Worm (Caenorhabditis elegans): ENCODE data around the gene spin-2.

The spin-2 gene

ce11 chrIV:13063714-13064113 lies 23.1 kb upstream of the spin-2 start, which contains the start of gene scl-5:
Gene scl-5, plus strand, starts transcription at chrIV:13064014.
- TF ChIP-seq lin-15B (tag; optimal IDR thresholded peaks at IDR 0.05) (no peak), fkh-2 (tag; optimal IDR thresholded peaks at IDR 0.05) (no peak), nhr-43 (tag; optimal IDR thresholded peaks at IDR 0.05; ENCODE audit: poor library complexity, severe bottlenecking) (no peak), nhr-77 (tag; optimal IDR thresholded peaks at IDR 0.05) (no peak), daf-12 (tag; optimal IDR thresholded peaks at IDR 0.05) (no peak), egl-27 (tag; optimal IDR thresholded peaks at IDR 0.05) (no peak), skn-1 (tag; optimal IDR thresholded peaks at IDR 0.05) (no peak), sea-2 (GFP tag; optimal IDR thresholded peaks at IDR 0.05) (no peak), nhr-28 (tag; optimal IDR thresholded peaks at IDR 0.05) (no peak), nhr-11 (tag; optimal IDR thresholded peaks at IDR 0.05) (no peak), eor-1 (tag; optimal IDR thresholded peaks at IDR 0.05) (no peak), snpc-4 (tag; optimal IDR thresholded peaks at IDR 0.05) (no peak), pqm-1 (tag; optimal IDR thresholded peaks at IDR 0.05) (no peak)

ce11 chrIV:13066044-13066443 lies 20.8 kb upstream of the spin-2 start:
- TF ChIP-seq daf-12 (tag; optimal IDR thresholded peaks at IDR 0.05) (no peak), elt-2 (tag; optimal IDR thresholded peaks at IDR 0.05) (no peak), fos-1 (tag; optimal IDR thresholded peaks at IDR 0.05) (no peak), elt-3 (tag; optimal IDR thresholded peaks at IDR 0.05) (no peak), R02D3.7 (tag; optimal IDR thresholded peaks at IDR 0.05) (no peak), ama-1 (optimal IDR thresholded peaks at IDR 0.05) (no peak), nhr-28 (tag; optimal IDR thresholded peaks at IDR 0.05) (no peak), nhr-25 (tag; optimal IDR thresholded peaks at IDR 0.05) (no peak), pqm-1 (tag; optimal IDR thresholded peaks at IDR 0.05) (no peak), hmg-11 (tag; optimal IDR thresholded peaks at IDR 0.05) (no peak), nhr-11 (tag; optimal IDR thresholded peaks at IDR 0.05) (no peak)

DNA sequence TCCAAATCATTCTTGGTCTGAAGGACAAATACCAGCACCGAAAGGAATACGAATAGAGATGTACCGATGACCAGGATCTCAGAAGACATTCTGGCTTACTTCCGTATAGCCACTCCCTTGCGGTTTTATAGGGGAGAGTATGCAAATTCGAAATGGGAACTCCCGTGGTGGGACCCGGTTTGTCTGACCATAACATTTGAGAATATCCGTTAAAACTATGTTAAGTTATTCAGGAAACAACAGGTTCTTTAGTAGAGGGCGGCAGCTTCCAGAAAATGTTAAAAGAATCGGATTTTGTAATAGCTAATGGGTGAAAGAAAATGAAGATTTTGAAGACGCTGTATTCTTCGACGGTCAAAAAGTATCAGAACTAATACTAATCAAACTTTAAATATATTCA lies 19.6 kb upstream of the spin-2 start, which contains the start of gene col-131:
col-131 (minus strand) TSS at position 101 of the 400 bp plus-strand sequence.
- TF ChIP-seq elt-2 (tag; optimal IDR thresholded peaks at IDR 0.05) = no peak

ce11 chrIV:13068451-13068850 lies 18.4 kb upstream of the spin-2 start, which contains the start of gene scl-6:
Gene scl-6, plus strand, starts transcription at chrIV:13068751.
- TF ChIP-seq eor-1 (tag; optimal IDR thresholded peaks at IDR 0.05) (no peak), nhr-237 (tag; optimal IDR thresholded peaks at IDR 0.05) (no peak), fkh-2 (tag; optimal IDR thresholded peaks at IDR 0.05) (no peak), skn-1 (tag; optimal IDR thresholded peaks at IDR 0.05) (no peak), ZK546.5 (tag; optimal IDR thresholded peaks at IDR 0.05) (no peak), egl-27 (tag; optimal IDR thresholded peaks at IDR 0.05) (no peak), jun-1 (tag; optimal IDR thresholded peaks at IDR 0.05) (no peak), nhr-43 (tag; optimal IDR thresholded peaks at IDR 0.05; ENCODE audit: poor library complexity, severe bottlenecking) (no peak), elt-1 (tag; optimal IDR thresholded peaks at IDR 0.05) (no peak), ceh-9 (tag; optimal IDR thresholded peaks at IDR 0.05) (no peak), nhr-67 (tag; optimal IDR thresholded peaks at IDR 0.05) (no peak), unc-62 (GFP tag; optimal IDR thresholded peaks at IDR 0.05) (no peak), lin-39 (tag; optimal IDR thresholded peaks at IDR 0.05) (no peak)

DNA sequence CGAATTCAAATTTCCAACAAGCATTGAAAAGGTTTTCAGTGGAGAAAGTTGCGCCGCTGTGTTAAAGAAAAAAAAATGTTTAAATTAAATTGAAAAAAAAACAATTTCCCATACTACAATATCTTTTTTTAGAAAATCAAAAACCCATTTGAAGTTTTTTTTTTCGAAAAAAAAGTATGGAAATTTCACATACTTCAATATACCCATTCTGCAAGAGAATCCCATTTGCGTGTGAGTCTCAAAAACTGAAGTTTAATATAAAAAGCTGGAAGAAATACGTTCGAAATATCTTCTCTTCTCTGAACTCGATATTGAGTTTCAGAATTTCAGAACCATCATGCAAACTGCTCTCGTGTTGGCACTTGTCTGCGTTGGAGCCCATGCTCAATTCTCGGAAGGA lies 16.7 kb upstream of the spin-2 start, which contains the start of gene scl-7:
scl-7 (plus strand) TSS at position 301 of the 400 bp plus-strand sequence.
- TF ChIP-seq daf-12 (tag; optimal IDR thresholded peaks at IDR 0.05) (no peak), ama-1 (optimal IDR thresholded peaks at IDR 0.05) (no peak), ztf-4 (tag; optimal IDR thresholded peaks at IDR 0.05) (no peak), mml-1 (tag; optimal IDR thresholded peaks at IDR 0.05) (no peak), nhr-11 (tag; optimal IDR thresholded peaks at IDR 0.05) (no peak), nhr-67 (tag; optimal IDR thresholded peaks at IDR 0.05) (no peak), fkh-10 (GFP tag; optimal IDR thresholded peaks at IDR 0.05) (no peak), unc-39 (tag; optimal IDR thresholded peaks at IDR 0.05) (no peak), aly-2 (tag; optimal IDR thresholded peaks at IDR 0.05) (no peak)

DNA sequence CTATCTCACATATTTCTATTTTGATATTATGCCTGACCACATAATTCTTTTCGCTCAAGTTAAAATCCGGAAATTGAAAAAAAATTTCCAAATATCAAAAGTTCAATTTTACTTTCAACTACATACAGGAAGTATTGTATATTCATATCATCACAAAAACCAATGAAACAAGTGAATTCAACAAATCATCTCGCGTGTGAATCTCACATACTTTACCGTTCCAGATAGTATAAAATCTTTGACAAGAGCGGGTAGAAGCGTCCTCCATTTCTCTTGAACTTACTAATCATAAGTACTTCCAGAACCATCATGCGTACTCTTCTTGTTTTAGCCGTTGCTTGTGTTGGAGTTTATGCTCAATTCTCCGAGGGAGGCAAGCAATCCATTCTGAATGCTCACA lies 15.4 kb upstream of the spin-2 start, which contains the start of gene scl-8:
scl-8 (plus strand) TSS at position 301 of the 400 bp plus-strand sequence.
- TF ChIP-seq ztf-11 (tag; optimal IDR thresholded peaks at IDR 0.05) (no peak), ceh-16 (tag; optimal IDR thresholded peaks at IDR 0.05) (no peak), hmg-11 (tag; optimal IDR thresholded peaks at IDR 0.05) (no peak), nhr-43 (tag; optimal IDR thresholded peaks at IDR 0.05; ENCODE audit: poor library complexity, severe bottlenecking) (no peak), jun-1 (tag; optimal IDR thresholded peaks at IDR 0.05) (no peak), fkh-2 (tag; optimal IDR thresholded peaks at IDR 0.05) (no peak), mdl-1 (tag; optimal IDR thresholded peaks at IDR 0.05) (no peak), pha-4 (tag; optimal IDR thresholded peaks at IDR 0.05) (no peak), lin-39 (tag; optimal IDR thresholded peaks at IDR 0.05) (no peak), unc-62 (GFP tag; optimal IDR thresholded peaks at IDR 0.05) (no peak), egl-27 (tag; optimal IDR thresholded peaks at IDR 0.05) (no peak), lin-15B (tag; optimal IDR thresholded peaks at IDR 0.05) (no peak), nhr-28 (tag; optimal IDR thresholded peaks at IDR 0.05) (no peak)

All from whole organism, L3 larva.